Worm (Caenorhabditis elegans) whole organism, midembryonic: Measurements from ENCODE around the gene Y57A10C.10.

Experiments used
- T22C8.4 ChIP-seq: fragments of 200-800 bp; sonication (Bioruptor generic); IDR thresholded peaks from 2 replicates; pipeline ENCODE4 v1.3.6; 2022; ENCODE audit warnings: missing genetic modification characterization, missing compliant biosample characterization
- flt-1 ChIP-seq: fragments of 200-800 bp; sonication (Bioruptor generic); IDR thresholded peaks from 2 replicates; pipeline ENCODE4 v1.3.6; 2022; ENCODE audit warnings: missing genetic modification characterization, missing compliant biosample characterization
- med-1 ChIP-seq: sonication (generic microtip); optimal IDR thresholded peaks from 2 replicates; lab custom pipeline; 2017; ENCODE audit warnings: missing genetic modification characterization, mild to moderate bottlenecking, missing compliant biosample characterization, antibody characterized with exemption, missing genetic modification reagents; ENCODE audit not compliant: insufficient read depth
- ref-1 ChIP-seq: fragments of 200-800 bp; sonication (Bioruptor generic); conservative IDR thresholded peaks from 2 replicates; pipeline ENCODE4 v1.3.6; 2022; ENCODE audit warnings: missing genetic modification reagents, missing genetic modification characterization, missing compliant biosample characterization
- ztf-29 ChIP-seq: fragments of 200-800 bp; sonication (Bioruptor generic); IDR thresholded peaks from 2 replicates; pipeline ENCODE4 v1.3.6; 2022; ENCODE audit warnings: missing genetic modification reagents, missing genetic modification characterization, missing compliant biosample characterization

DNA sequence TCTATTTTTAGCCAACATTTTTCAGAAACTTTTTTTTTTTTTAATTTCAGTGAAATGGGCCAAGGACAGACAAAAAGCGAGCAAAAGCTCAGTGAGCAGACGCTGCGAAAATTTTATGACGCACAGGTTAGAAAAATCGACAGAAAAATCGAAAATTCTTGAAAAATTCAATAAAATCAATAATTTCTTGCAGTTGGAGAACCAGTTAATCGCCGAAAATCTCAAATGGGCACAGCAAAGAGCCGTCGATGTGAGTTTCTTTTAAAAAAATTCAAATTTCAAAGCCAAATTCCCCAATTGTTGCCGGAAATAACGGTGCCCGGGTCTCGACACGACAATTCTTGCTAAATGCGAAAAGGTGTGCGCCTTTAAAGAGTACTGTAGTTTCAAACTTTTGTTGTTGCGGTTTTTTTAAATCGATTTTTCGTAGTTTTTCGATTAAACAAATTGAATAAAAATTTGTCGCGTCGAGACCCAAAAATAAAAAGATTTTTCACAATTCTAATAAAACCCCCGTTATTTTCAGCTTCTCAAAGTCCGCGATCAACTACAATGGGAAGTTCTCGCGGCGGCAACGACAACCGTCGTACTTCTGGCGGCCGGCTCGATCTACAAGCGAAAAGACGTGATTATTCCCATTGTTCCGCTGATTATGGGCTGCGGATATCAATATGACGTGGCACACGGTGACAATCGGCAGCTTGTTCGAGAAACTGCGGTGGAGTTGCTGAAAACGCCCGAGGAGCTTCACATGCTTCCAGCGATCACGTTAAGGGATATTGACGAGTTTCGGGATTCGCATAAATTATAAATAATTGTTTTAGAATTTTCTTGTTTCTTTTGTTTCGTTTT is 19.8 kb upstream of the Y57A10C.10 start, which contains the start of gene tag-280:
- TF ChIP-seq ref-1 (no peak), flt-1 (GFP tag; lab: Robert Waterston, UW) (no peak), ztf-29 (GFP tag; lab: Robert Waterston, UW) (no peak), med-1 (GFP tag; lab: Kevin White, UChicago) (no peak), T22C8.4 (no peak)
